Worm (Caenorhabditis elegans): ENCODE data around the gene pat-2.

Gene pat-2

DNA sequence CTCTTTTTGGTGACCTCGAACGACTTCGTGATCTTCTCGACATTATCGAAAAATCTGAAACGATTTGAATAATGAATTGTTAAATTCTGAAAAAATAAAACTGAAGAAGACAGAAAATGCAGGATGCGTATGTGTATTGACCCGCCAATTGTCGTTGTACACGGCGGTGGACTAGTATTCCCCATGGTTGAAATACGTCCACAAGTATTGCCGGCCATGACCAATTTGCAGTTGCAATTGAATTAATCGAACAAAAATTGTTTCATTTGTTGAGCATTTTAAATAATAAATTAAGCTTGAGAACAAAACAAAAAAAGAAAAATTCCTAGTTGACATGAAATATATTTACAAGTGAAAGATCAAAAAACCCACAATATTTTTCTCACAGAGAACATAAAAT lies 10.5 kb downstream of the pat-2 start, which contains the start of gene F44E2.3:
TSS of gene F44E2.3 (minus strand) at position 61 of the 400 bp plus-strand sequence.
- TF ChIP-seq D2030.7 (GFP tag; IDR thresholded peaks at IDR 0.05) (0 out of 2 replicates have a peak, but pooled peaks have one; percentile 24), ama-1 (optimal IDR thresholded peaks at IDR 0.05) (no peak), ama-1 (GFP tag; optimal IDR thresholded peaks at IDR 0.05) (no peak)

DNA sequence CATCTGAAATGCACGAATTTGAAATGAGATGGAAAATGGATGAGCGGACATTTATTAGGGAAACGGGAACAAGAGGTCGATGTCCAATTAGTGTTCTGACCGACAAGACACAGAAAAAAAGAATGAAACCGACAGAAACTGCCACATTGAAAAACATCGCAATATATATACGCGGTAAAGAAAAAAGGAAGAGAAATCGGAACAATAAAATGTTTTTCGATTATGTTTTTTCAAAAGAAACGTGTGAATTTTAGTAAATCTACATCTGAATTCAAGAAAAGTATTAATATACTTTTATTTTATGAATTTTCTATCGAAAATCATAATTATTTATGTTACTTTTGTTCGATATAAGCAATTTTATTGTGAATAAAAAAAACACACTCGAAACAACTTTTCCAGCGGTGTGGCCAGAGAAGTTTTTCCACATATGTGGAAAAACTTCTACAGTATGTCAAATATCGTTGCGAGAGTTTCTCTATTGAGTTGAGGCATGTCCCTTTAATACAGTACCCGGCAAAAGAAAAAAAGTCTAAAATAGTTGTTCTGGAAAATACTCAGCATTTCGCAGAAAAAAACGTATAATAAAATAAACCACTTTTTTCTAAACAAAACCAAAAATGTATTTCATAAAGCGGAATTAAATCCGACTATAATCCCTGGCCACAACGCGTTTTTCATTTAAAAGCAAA lies 12.5 kb downstream of the pat-2 start, which contains the start of gene F44E2.10:
TSS of gene F44E2.10 (minus strand) at position 51 of the 692 bp plus-strand sequence.
- TF ChIP-seq C17E4.6 (GFP tag; IDR thresholded peaks at IDR 0.05) (no peak), madf-6 (GFP tag; IDR thresholded peaks at IDR 0.05) (peak; percentile 72), attf-3 (GFP tag; conservative IDR thresholded peaks at IDR 0.05) (no peak), Y67H2A.10 (GFP tag; conservative IDR thresholded peaks at IDR 0.05) (no peak), mes-4 (tag; optimal IDR thresholded peaks at IDR 0.05) (no peak), ztf-25 (GFP tag; IDR thresholded peaks at IDR 0.05) (no peak), lsl-1 (GFP tag; optimal IDR thresholded peaks at IDR 0.05) (peak; percentile 88), snpc-4 (GFP tag; optimal IDR thresholded peaks at IDR 0.05) (no peak), snpc-4 (tag; optimal IDR thresholded peaks at IDR 0.05) (no peak), F33H1.4 (GFP tag; IDR thresholded peaks at IDR 0.05) (peak; percentile 83), bed-1 (GFP tag; IDR thresholded peaks at IDR 0.05) (no peak), F55B11.4 (tag; optimal IDR thresholded peaks at IDR 0.05; ENCODE audit: borderline replicate concordance, insufficient read depth) (no peak), C06A6.2 (GFP tag; conservative IDR thresholded peaks at IDR 0.05) (no peak), madf-8 (GFP tag; conservative IDR thresholded peaks at IDR 0.05) (peak; percentile 46), B0336.3 (GFP tag; IDR thresholded peaks at IDR 0.05) (no peak), Y95B8A.8 (GFP tag; IDR thresholded peaks at IDR 0.05) (no peak), efl-1 (GFP tag; optimal IDR thresholded peaks at IDR 0.05) (no peak), Y53G8AR.9 (GFP tag; conservative IDR thresholded peaks at IDR 0.05) (no peak), xnd-1 (tag; optimal IDR thresholded peaks at IDR 0.05) (peak; percentile 67), nhr-90 (tag; optimal IDR thresholded peaks at IDR 0.05) (no peak), dpl-1 (GFP tag; optimal IDR thresholded peaks at IDR 0.05) (peak; percentile 23), ztf-18 (tag; optimal IDR thresholded peaks at IDR 0.05) (no peak), tbp1 (GFP tag; optimal IDR thresholded peaks at IDR 0.05) (no peak)

DNA sequence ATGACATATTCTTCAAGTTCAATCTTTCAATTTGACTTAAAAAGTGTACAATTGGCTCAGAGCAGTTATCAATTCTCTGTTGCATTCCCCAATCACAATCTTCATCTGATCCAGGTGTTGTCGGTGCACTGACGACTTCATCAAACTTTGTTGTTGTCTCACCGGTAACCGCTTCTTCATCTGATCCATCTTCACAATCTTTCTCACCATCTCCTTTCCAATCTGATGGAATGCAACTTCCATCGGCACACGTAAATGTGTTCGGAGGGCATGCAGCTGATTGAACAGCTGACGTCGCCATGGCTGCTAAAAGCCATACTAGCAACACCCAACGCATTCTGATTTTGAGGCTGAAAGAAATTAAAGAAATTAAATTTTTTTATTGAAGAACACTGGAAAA lies 19.4 kb downstream of the pat-2 start, which contains the start of gene F44E2.4:
TSS of gene F44E2.4 (minus strand) at position 350 of the 400 bp plus-strand sequence.
- no peak for TF ChIP-seq F49E8.2 (tag; optimal IDR thresholded peaks at IDR 0.05; ENCODE audit: insufficient read depth)
- TF ChIP-seq F39B2.1 (GFP tag; IDR thresholded peaks at IDR 0.05), result no peak
- no peak for TF ChIP-seq nfyb-1 (GFP tag; IDR thresholded peaks at IDR 0.05)
- TF ChIP-seq nfya-1 (tag; optimal IDR thresholded peaks at IDR 0.05; ENCODE audit: borderline replicate concordance, insufficient read depth), result no peak
- no peak for TF ChIP-seq hsf-1 (GFP tag; IDR thresholded peaks at IDR 0.05)
- no peak for TF ChIP-seq K12H6.12 (tag; optimal IDR thresholded peaks at IDR 0.05)

ce11 chrIII:8839813-8840212 lies 21.1 kb downstream of the pat-2 start:
- TF ChIP-seq zim-3 (tag; optimal IDR thresholded peaks at IDR 0.05), result no peak
- no peak for TF ChIP-seq nfyb-1 (GFP tag; IDR thresholded peaks at IDR 0.05)
- no peak for TF ChIP-seq him-1 (tag; optimal IDR thresholded peaks at IDR 0.05)
- no peak for TF ChIP-seq unc-62 (GFP tag; optimal IDR thresholded peaks at IDR 0.05)
- no peak for TF ChIP-seq ceh-58 (GFP tag; IDR thresholded peaks at IDR 0.05)
- no peak for TF ChIP-seq tlf-1 (GFP tag; optimal IDR thresholded peaks at IDR 0.05)
- TF ChIP-seq bed-2 (GFP tag; IDR thresholded peaks at IDR 0.05), result no peak
